Fruit fly (Drosophila melanogaster) whole organism, embryonic: ENCODE measurements around the gene CG31663.

Source experiments
- Awh ChIP-seq: fragments of 200-800 bp; sonication (Bioruptor generic); IDR thresholded peaks from 2 replicates; pipeline ENCODE4, ENCODE4 v1.3.6; 2022; ENCODE audit warnings: missing biosample characterization, missing genetic modification characterization
- CG1024 ChIP-seq: fragments of 200-800 bp; sonication (Bioruptor generic); IDR thresholded peaks from 2 replicates; pipeline ENCODE4 v1.3.6; 2022; ENCODE audit warnings: missing biosample characterization, missing genetic modification characterization
- CG12659 ChIP-seq: fragments of 200-800 bp; sonication (Bioruptor generic); optimal IDR thresholded peaks from 3 replicates; lab custom pipeline; 2017; ENCODE audit warnings: mild to moderate bottlenecking, missing biosample characterization, missing genetic modification reagents, missing genetic modification characterization
- CG13894 ChIP-seq: fragments of 200-800 bp; sonication (Bioruptor generic); optimal IDR thresholded peaks from 3 replicates; lab custom pipeline; 2018; ENCODE audit warnings: missing biosample characterization, mild to moderate bottlenecking, missing genetic modification characterization, moderate library complexity
- CG14860 ChIP-seq: fragments of 200-800 bp; sonication (Bioruptor generic); IDR thresholded peaks from 3 replicates; pipeline ENCODE4 v1.3.6; 2022; ENCODE audit warnings: missing biosample characterization, missing genetic modification characterization; ENCODE audit not compliant: partially characterized antibody
- CG15073 ChIP-seq: fragments of 200-800 bp; sonication (Bioruptor generic); optimal IDR thresholded peaks from 2 replicates; lab custom pipeline; 2016; ENCODE audit warnings: missing biosample characterization, missing genetic modification characterization
- CG17186 ChIP-seq: fragments of 200-800 bp; sonication (Bioruptor generic); optimal IDR thresholded peaks from 3 replicates; lab custom pipeline; 2017; ENCODE audit warnings: missing biosample characterization, missing genetic modification reagents, missing genetic modification characterization
- CG17359 ChIP-seq: fragments of 200-800 bp; sonication (Bioruptor generic); optimal IDR thresholded peaks from 3 replicates; lab custom pipeline; 2018; ENCODE audit warnings: missing biosample characterization, mild to moderate bottlenecking, missing genetic modification characterization, moderate library complexity
- CG17361 ChIP-seq: fragments of 200-800 bp; sonication (Bioruptor generic); IDR thresholded peaks from 3 replicates; pipeline ENCODE4 v1.3.6; 2022; ENCODE audit warnings: missing biosample characterization, missing genetic modification characterization
- CG2116 ChIP-seq: fragments of 200-800 bp; sonication (Bioruptor generic); optimal IDR thresholded peaks from 3 replicates; lab custom pipeline; 2018; ENCODE audit warnings: missing biosample characterization, mild to moderate bottlenecking, missing genetic modification characterization
- CG30403 ChIP-seq: fragments of 200-800 bp; sonication (Bioruptor generic); optimal IDR thresholded peaks from 3 replicates; lab custom pipeline; 2016; ENCODE audit warnings: missing biosample characterization, missing genetic modification characterization
- CG34224 ChIP-seq: fragments of 200-800 bp; sonication (Bioruptor generic); IDR thresholded peaks from 3 replicates; pipeline ENCODE4 v1.3.6; 2022; ENCODE audit warnings: missing biosample characterization, missing genetic modification characterization; ENCODE audit not compliant: partially characterized antibody
- CG3838 ChIP-seq: fragments of 200-800 bp; sonication (Bioruptor generic); optimal IDR thresholded peaks from 3 replicates; lab custom pipeline; 2016; ENCODE audit warnings: missing biosample characterization, missing genetic modification characterization
- CG4617 ChIP-seq: fragments of 200-800 bp; sonication (Bioruptor generic); optimal IDR thresholded peaks from 3 replicates; lab custom pipeline; 2016; ENCODE audit warnings: missing biosample characterization, missing genetic modification characterization, borderline replicate concordance
- CG6765 ChIP-seq: fragments of 200-800 bp; sonication (Bioruptor generic); optimal IDR thresholded peaks from 3 replicates; lab custom pipeline; 2017; ENCODE audit warnings: missing biosample characterization, mild to moderate bottlenecking, missing genetic modification characterization
- CG8359 ChIP-seq: fragments of 200-800 bp; sonication (Bioruptor generic); optimal IDR thresholded peaks from 2 replicates; lab custom pipeline; 2017; ENCODE audit warnings: missing biosample characterization, mild to moderate bottlenecking, missing genetic modification characterization, borderline replicate concordance
- Camta ChIP-seq: fragments of 200-800 bp; sonication (Bioruptor generic); optimal IDR thresholded peaks from 2 replicates; lab custom pipeline; 2016; ENCODE audit warnings: missing biosample characterization, missing genetic modification characterization
- D19A ChIP-seq: fragments of 200-800 bp; optimal IDR thresholded peaks from 3 replicates; lab custom pipeline; 2019; ENCODE audit warnings: missing biosample characterization, mild to moderate bottlenecking, missing genetic modification characterization, moderate library complexity
- Deaf1 ChIP-seq: fragments of 200-800 bp; optimal IDR thresholded peaks from 3 replicates; lab custom pipeline; 2019; ENCODE audit warnings: missing biosample characterization, mild to moderate bottlenecking, missing genetic modification characterization, moderate library complexity
- Dp ChIP-seq: fragments of 200-800 bp; sonication (Bioruptor generic); optimal IDR thresholded peaks from 2 replicates; lab custom pipeline; 2018; ENCODE audit warnings: missing biosample characterization, mild to moderate bottlenecking, missing genetic modification characterization, moderate library complexity
- Drgx ChIP-seq: fragments of 200-800 bp; sonication (Bioruptor generic); IDR thresholded peaks from 2 replicates; pipeline ENCODE4 v1.3.6; 2022; ENCODE audit warnings: missing biosample characterization, missing genetic modification characterization
- ERR ChIP-seq: fragments of 200-800 bp; sonication (Bioruptor generic); optimal IDR thresholded peaks from 2 replicates; lab custom pipeline; 2016; ENCODE audit warnings: missing biosample characterization, missing genetic modification characterization
- Hand ChIP-seq: fragments of 200-800 bp; sonication (Bioruptor generic); optimal IDR thresholded peaks from 2 replicates; lab custom pipeline; 2017; ENCODE audit warnings: mild to moderate bottlenecking, missing biosample characterization, missing genetic modification reagents, missing genetic modification characterization
- HmgD ChIP-seq: fragments of 200-800 bp; sonication (Bioruptor generic); optimal IDR thresholded peaks from 3 replicates; lab custom pipeline; 2016; ENCODE audit warnings: missing biosample characterization, missing genetic modification characterization
- HmgZ ChIP-seq: fragments of 200-800 bp; sonication (Bioruptor generic); optimal IDR thresholded peaks from 2 replicates; lab custom pipeline; 2018; ENCODE audit warnings: missing biosample characterization, mild to moderate bottlenecking, missing genetic modification characterization
- Hsf ChIP-seq: fragments of 200-800 bp; sonication (Bioruptor generic); optimal IDR thresholded peaks from 3 replicates; lab custom pipeline; 2016; ENCODE audit warnings: missing biosample characterization, missing genetic modification characterization
- Lhr ChIP-seq: fragments of 200-800 bp; sonication (Bioruptor generic); optimal IDR thresholded peaks from 3 replicates; lab custom pipeline; 2017; ENCODE audit warnings: mild to moderate bottlenecking, missing biosample characterization, missing genetic modification reagents, missing genetic modification characterization
- Lpt ChIP-seq: fragments of >200 bp; optimal IDR thresholded peaks from 2 replicates; lab custom pipeline; 2018; ENCODE audit warnings: missing biosample characterization, missing genetic modification characterization
- Med ChIP-seq: fragments of 200-800 bp; sonication (Bioruptor generic); peaks from one replicate; lab custom pipeline; 2016; ENCODE audit warnings: missing biosample characterization, missing genetic modification characterization, mild to moderate bottlenecking, inconsistent platforms, moderate library complexity
- Meics ChIP-seq: fragments of 200-800 bp; sonication (Bioruptor generic); optimal IDR thresholded peaks from 2 replicates; lab custom pipeline; 2017; ENCODE audit warnings: missing biosample characterization, mild to moderate bottlenecking, missing genetic modification characterization
- NFAT ChIP-seq: fragments of 200-800 bp; sonication (Bioruptor generic); IDR thresholded peaks from 2 replicates; pipeline ENCODE4 v1.3.6; 2022; ENCODE audit warnings: missing biosample characterization, missing genetic modification characterization
- Sox102F ChIP-seq: fragments of 200-800 bp; sonication (Bioruptor generic); optimal IDR thresholded peaks from 2 replicates; lab custom pipeline; 2018; ENCODE audit warnings: missing biosample characterization, mild to moderate bottlenecking, missing genetic modification characterization, moderate library complexity
- TFAM ChIP-seq: fragments of 200-800 bp; sonication (Bioruptor generic); optimal IDR thresholded peaks from 2 replicates; lab custom pipeline; 2017; ENCODE audit warnings: missing biosample characterization, missing genetic modification characterization, inconsistent platforms
- bigmax ChIP-seq: fragments of 200-800 bp; sonication (Bioruptor generic); optimal IDR thresholded peaks from 2 replicates; lab custom pipeline; 2018; ENCODE audit warnings: missing biosample characterization, mild to moderate bottlenecking, missing genetic modification characterization
- cg ChIP-seq: fragments of 200-800 bp; sonication (Bioruptor generic); optimal IDR thresholded peaks from 3 replicates; lab custom pipeline; 2019; ENCODE audit warnings: missing biosample characterization, mild to moderate bottlenecking, missing genetic modification characterization, moderate library complexity
- ci ChIP-seq: fragments of 200-800 bp; sonication (Bioruptor generic); IDR thresholded peaks from 3 replicates; pipeline ENCODE4 v1.3.6; 2022; ENCODE audit warnings: missing biosample characterization, missing genetic modification characterization
- fd96Cb ChIP-seq: fragments of 200-800 bp; sonication (Bioruptor generic); optimal IDR thresholded peaks from 2 replicates; lab custom pipeline; 2018; ENCODE audit warnings: missing biosample characterization, mild to moderate bottlenecking, missing genetic modification characterization, moderate library complexity
- fu2 ChIP-seq: fragments of 200-800 bp; sonication (Bioruptor generic); optimal IDR thresholded peaks from 2 replicates; lab custom pipeline; 2016; ENCODE audit warnings: missing biosample characterization, missing genetic modification characterization
- gcm2 ChIP-seq: fragments of 200-800 bp; sonication (Bioruptor generic); optimal IDR thresholded peaks from 2 replicates; lab custom pipeline; 2016; ENCODE audit warnings: missing biosample characterization, missing genetic modification characterization
- grn ChIP-seq: fragments of 200-800 bp; sonication (Bioruptor generic); optimal IDR thresholded peaks from 3 replicates; lab custom pipeline; 2017; ENCODE audit warnings: missing biosample characterization, missing genetic modification characterization
- her ChIP-seq: fragments of 200-800 bp; sonication (Bioruptor generic); optimal IDR thresholded peaks from 2 replicates; lab custom pipeline; 2016; ENCODE audit warnings: missing biosample characterization, missing genetic modification characterization
- klu ChIP-seq: fragments of 200-800 bp; sonication (Bioruptor generic); IDR thresholded peaks from 2 replicates; pipeline ENCODE4 v1.3.6; 2022; ENCODE audit warnings: missing biosample characterization, missing genetic modification characterization
- luna ChIP-seq: fragments of 200-800 bp; sonication (Bioruptor generic); optimal IDR thresholded peaks from 2 replicates; lab custom pipeline; 2016; ENCODE audit warnings: missing biosample characterization, missing genetic modification characterization
- nerfin-1 ChIP-seq: fragments of 200-800 bp; sonication (Bioruptor generic); optimal IDR thresholded peaks from 3 replicates; lab custom pipeline; 2019; ENCODE audit warnings: missing biosample characterization, mild to moderate bottlenecking, missing genetic modification characterization, moderate library complexity
- nerfin-2 ChIP-seq: fragments of 200-800 bp; sonication (Bioruptor generic); IDR thresholded peaks from 2 replicates; pipeline ENCODE4 v1.3.6; 2022; ENCODE audit warnings: missing biosample characterization, missing genetic modification characterization; ENCODE audit not compliant: partially characterized antibody
- seq ChIP-seq: fragments of 200-800 bp; sonication (Bioruptor generic); IDR thresholded peaks from 2 replicates; pipeline ENCODE4 v1.3.6; 2022; ENCODE audit warnings: missing biosample characterization, missing genetic modification characterization
- sr ChIP-seq: fragments of 200-800 bp; sonication (Bioruptor generic); IDR thresholded peaks from 3 replicates; pipeline ENCODE4 v1.3.6; 2022; ENCODE audit warnings: missing biosample characterization, missing genetic modification characterization
- vfl ChIP-seq: fragments of 200-800 bp; sonication (Bioruptor generic); optimal IDR thresholded peaks from 2 replicates; lab custom pipeline; 2016; ENCODE audit warnings: missing biosample characterization, missing genetic modification characterization
- vnd ChIP-seq: fragments of 200-800 bp; sonication (Bioruptor generic); IDR thresholded peaks from 3 replicates; pipeline ENCODE4 v1.3.6; 2022; ENCODE audit warnings: missing biosample characterization, missing genetic modification characterization; ENCODE audit not compliant: partially characterized antibody

CG31663 gene

DNA sequence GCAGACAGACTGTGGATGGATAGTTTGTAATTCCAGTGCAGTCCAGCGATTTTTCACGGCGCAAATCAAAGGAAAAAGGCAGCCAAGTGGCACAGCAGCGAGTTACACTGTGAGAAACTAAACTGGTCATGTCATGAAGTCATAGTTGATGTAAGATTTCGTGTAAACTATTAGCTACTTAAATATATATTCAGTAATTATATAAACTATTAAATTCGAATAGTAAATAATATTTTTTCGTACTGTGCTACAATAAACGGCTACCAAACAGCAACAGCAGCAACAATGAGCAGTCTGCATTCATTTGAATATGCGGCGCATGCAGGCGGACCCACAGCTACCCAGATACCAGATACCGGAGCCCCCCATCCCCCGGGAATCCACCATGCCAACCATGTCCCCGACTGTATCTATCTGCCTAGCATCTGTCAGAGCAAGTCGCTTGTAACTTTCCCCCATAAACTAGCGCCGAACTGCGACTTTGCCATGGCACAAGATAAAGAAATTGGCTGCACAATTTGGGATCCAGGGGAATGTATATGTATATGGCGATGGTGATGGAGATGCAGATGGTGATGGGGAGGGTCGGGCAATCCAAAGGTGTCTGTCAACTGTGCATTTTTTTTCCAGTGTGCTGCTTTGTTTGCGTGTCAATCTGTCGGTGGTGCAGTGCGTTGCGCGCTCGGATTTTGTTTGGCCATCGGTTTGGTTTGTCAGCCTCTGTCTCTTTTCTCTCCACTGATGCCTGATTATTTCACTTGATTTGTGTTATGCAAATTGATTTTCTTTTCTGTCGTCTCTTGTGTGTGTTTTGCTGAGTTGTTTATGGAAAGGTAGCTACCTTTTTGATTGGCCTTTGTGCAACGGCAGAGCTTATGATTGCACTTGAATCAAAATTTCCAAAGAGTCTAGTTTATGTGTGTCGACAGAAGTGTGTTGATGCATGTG, 44.9 kb upstream of the CG31663 start:
- TF ChIP-seq Lhr (GFP tag; lab: Kevin White, UChicago) = no peak
- no peak for TF ChIP-seq HmgZ (tag; lab: Kevin White, UChicago)
- no peak for TF ChIP-seq luna (GFP tag; lab: Kevin White, UChicago)
- TF ChIP-seq klu (GFP tag; lab: Robert Waterston, UW) = no peak
- no peak for TF ChIP-seq vfl
- TF ChIP-seq her (GFP tag; lab: Kevin White, UChicago) = no peak
- TF ChIP-seq CG4617 (GFP tag; lab: Kevin White, UChicago) = no peak
- no peak for TF ChIP-seq gcm2 (GFP tag; lab: Kevin White, UChicago)
- TF ChIP-seq CG6765 (GFP tag; lab: Kevin White, UChicago) = no peak
- TF ChIP-seq CG34224 = no peak
- no peak for TF ChIP-seq ERR
- TF ChIP-seq nerfin-1 (tag; lab: Kevin White, UChicago) = no peak
- TF ChIP-seq cg (GFP tag; lab: Kevin White, UChicago) = no peak
- TF ChIP-seq Hand = no peak
- TF ChIP-seq D19A (tag; lab: Kevin White, UChicago) = no peak
- no peak for TF ChIP-seq Camta (GFP tag; lab: Kevin White, UChicago)
- no peak for TF ChIP-seq TFAM
- no peak for TF ChIP-seq Dp (GFP tag; lab: Kevin White, UChicago)
- TF ChIP-seq sr (GFP tag; lab: Robert Waterston, UW) = 0 out of 3 replicates have a peak, but pooled peaks have one; percentile 1
- peak; percentile 83 for TF ChIP-seq ci (GFP tag; lab: Robert Waterston, UW)
- no peak for TF ChIP-seq grn (GFP tag; lab: Kevin White, UChicago)
- peak; percentile 71 for TF ChIP-seq Sox102F (GFP tag; lab: Kevin White, UChicago)
- no peak for TF ChIP-seq bigmax (GFP tag; lab: Kevin White, UChicago)
- TF ChIP-seq Deaf1 = no peak
- TF ChIP-seq seq (GFP tag; lab: Robert Waterston, UW) = no peak
- no peak for TF ChIP-seq Hsf
- TF ChIP-seq fu2 (GFP tag; lab: Kevin White, UChicago) = no peak
- peak; percentile 66 for TF ChIP-seq Awh (GFP tag; lab: Robert Waterston, UW)
- peak; percentile 80 for TF ChIP-seq Drgx (GFP tag; lab: Robert Waterston, UW)
- no peak for TF ChIP-seq CG14860 (GFP tag; lab: Robert Waterston, UW)
- no peak for TF ChIP-seq Meics
- no peak for TF ChIP-seq HmgD (GFP tag; lab: Kevin White, UChicago)
- TF ChIP-seq CG17186 (GFP tag; lab: Kevin White, UChicago) = no peak
- peak; percentile 37; the same call in 1 of the 2 replicates for TF ChIP-seq CG1024
- no peak for TF ChIP-seq CG2116 (GFP tag; lab: Kevin White, UChicago)
- TF ChIP-seq vnd (GFP tag; lab: Robert Waterston, UW) = no peak
- TF ChIP-seq CG15073 = no peak
- TF ChIP-seq CG3838 (GFP tag; lab: Kevin White, UChicago) = no peak
- peak; percentile 57; the same call in 1 of the 3 replicates for TF ChIP-seq CG17361
- TF ChIP-seq CG12659 = no peak
- TF ChIP-seq CG13894 (tag; lab: Kevin White, UChicago) = no peak
- TF ChIP-seq Med (GFP tag; lab: Kevin White, UChicago) = no peak
- peak; percentile 55 for TF ChIP-seq CG17359
- TF ChIP-seq Lpt (GFP tag; lab: Kevin White, UChicago) = no peak
- TF ChIP-seq NFAT (GFP tag; lab: Robert Waterston, UW) = no peak
- TF ChIP-seq nerfin-2 (GFP tag; lab: Robert Waterston, UW) = no peak
- peak; percentile 35 for TF ChIP-seq fd96Cb
- no peak for TF ChIP-seq CG8359 (GFP tag; lab: Kevin White, UChicago)
- TF ChIP-seq CG30403 (GFP tag; lab: Kevin White, UChicago) = peak; percentile 1
